Worm (Caenorhabditis elegans): ENCODE measurements around the gene C02F4.5.

C02F4.5 gene

ce11 chrIV:10546589-10547136, 22.7 kb upstream of the C02F4.5 start, which contains the start of gene zim-1:
TSS of gene zim-1 (plus strand) at chrIV:10547086.
- TF ChIP-seq snpc-4 (tag; optimal IDR thresholded peaks at IDR 0.05) (no peak), mdl-1 (tag; optimal IDR thresholded peaks at IDR 0.05) (no peak), egl-27 (tag; optimal IDR thresholded peaks at IDR 0.05) (no peak), fos-1 (tag; optimal IDR thresholded peaks at IDR 0.05) (no peak), alr-1 (tag; optimal IDR thresholded peaks at IDR 0.05) (no peak), lsy-2 (tag; optimal IDR thresholded peaks at IDR 0.05) (no peak), Y55F3AM.14 (GFP tag; optimal IDR thresholded peaks at IDR 0.05) (no peak), zag-1 (tag; optimal IDR thresholded peaks at IDR 0.05) (no peak), elt-3 (tag; optimal IDR thresholded peaks at IDR 0.05) (no peak), crh-2 (tag; optimal IDR thresholded peaks at IDR 0.05) (no peak), peb-1 (tag; optimal IDR thresholded peaks at IDR 0.05) (no peak), blmp-1 (tag; optimal IDR thresholded peaks at IDR 0.05; ENCODE audit: insufficient read depth) (no peak), nhr-11 (tag; optimal IDR thresholded peaks at IDR 0.05) (no peak), unc-39 (tag; optimal IDR thresholded peaks at IDR 0.05) (no peak), unc-62 (GFP tag; optimal IDR thresholded peaks at IDR 0.05) (no peak), sem-4 (tag; optimal IDR thresholded peaks at IDR 0.05) (no peak), ztf-11 (tag; optimal IDR thresholded peaks at IDR 0.05) (no peak), R02D3.7 (tag; optimal IDR thresholded peaks at IDR 0.05) (no peak)

- no peak for TF ChIP-seq aly-2 (tag; optimal IDR thresholded peaks at IDR 0.05)
- TF ChIP-seq ceh-82 (tag; optimal IDR thresholded peaks at IDR 0.05): no peak
- TF ChIP-seq nhr-25 (tag; optimal IDR thresholded peaks at IDR 0.05): no peak
- TF ChIP-seq mdl-1 (tag; optimal IDR thresholded peaks at IDR 0.05): no peak
- no peak for TF ChIP-seq nhr-77 (tag; optimal IDR thresholded peaks at IDR 0.05)
- no peak for TF ChIP-seq blmp-1 (tag; optimal IDR thresholded peaks at IDR 0.05; ENCODE audit: insufficient read depth)
- TF ChIP-seq mab-5 (tag; optimal IDR thresholded peaks at IDR 0.05): no peak
- TF ChIP-seq R02D3.7 (tag; optimal IDR thresholded peaks at IDR 0.05): no peak
- TF ChIP-seq elt-3 (tag; optimal IDR thresholded peaks at IDR 0.05): no peak
- TF ChIP-seq lin-39 (tag; optimal IDR thresholded peaks at IDR 0.05): no peak
- no peak for TF ChIP-seq elt-1 (tag; optimal IDR thresholded peaks at IDR 0.05)
- no peak for TF ChIP-seq nhr-11 (tag; optimal IDR thresholded peaks at IDR 0.05)
- no peak for TF ChIP-seq nhr-23 (tag; optimal IDR thresholded peaks at IDR 0.05)
- no peak for TF ChIP-seq nhr-237 (tag; optimal IDR thresholded peaks at IDR 0.05)
- no peak for TF ChIP-seq ztf-1 (GFP tag; conservative IDR thresholded peaks at IDR 0.05)
- no peak for TF ChIP-seq fos-1 (tag; optimal IDR thresholded peaks at IDR 0.05)
- no peak for TF ChIP-seq unc-55 (GFP tag; optimal IDR thresholded peaks at IDR 0.05)
Observed at ce11 chrIV:10545038-10545437, 21.1 kb upstream of the C02F4.5 start, which contains the start of gene T07G12.5. TSS of gene T07G12.5 (minus strand) at chrIV:10545138.

ce11 chrIV:10543361-10543760, 19.4 kb upstream of the C02F4.5 start:
- no peak for TF ChIP-seq unc-62 (GFP tag; optimal IDR thresholded peaks at IDR 0.05)
- peak; percentile 40 for TF ChIP-seq gmeb-1 (tag; optimal IDR thresholded peaks at IDR 0.05)
- peak; percentile 40 for TF ChIP-seq fos-1 (tag; optimal IDR thresholded peaks at IDR 0.05)
- peak; percentile 79 for TF ChIP-seq sma-9 (GFP tag; optimal IDR thresholded peaks at IDR 0.05)
- TF ChIP-seq sma-9 (tag; optimal IDR thresholded peaks at IDR 0.05): no peak

ce11 chrIV:10542283-10542682, 18.3 kb upstream of the C02F4.5 start:
- no peak for TF ChIP-seq unc-55 (GFP tag; optimal IDR thresholded peaks at IDR 0.05)
- no peak for TF ChIP-seq nhr-23 (tag; optimal IDR thresholded peaks at IDR 0.05)
- TF ChIP-seq skn-1 (tag; optimal IDR thresholded peaks at IDR 0.05): no peak
- TF ChIP-seq R02D3.7 (tag; optimal IDR thresholded peaks at IDR 0.05): no peak
- TF ChIP-seq mdl-1 (tag; optimal IDR thresholded peaks at IDR 0.05): no peak
- TF ChIP-seq ceh-82 (tag; optimal IDR thresholded peaks at IDR 0.05): no peak
- TF ChIP-seq sma-9 (GFP tag; optimal IDR thresholded peaks at IDR 0.05): no peak
- TF ChIP-seq sma-9 (tag; optimal IDR thresholded peaks at IDR 0.05): no peak
- TF ChIP-seq nhr-21 (tag; optimal IDR thresholded peaks at IDR 0.05): no peak

ce11 chrIV:10538584-10538983, 14.6 kb upstream of the C02F4.5 start, which contains the start of gene T07G12.4:
TSS of gene T07G12.4 (minus strand) at chrIV:10538684.
- TF ChIP-seq gmeb-1 (tag; optimal IDR thresholded peaks at IDR 0.05) (no peak), unc-62 (GFP tag; optimal IDR thresholded peaks at IDR 0.05) (no peak), sem-4 (tag; optimal IDR thresholded peaks at IDR 0.05) (no peak), sma-3 (GFP tag; optimal IDR thresholded peaks at IDR 0.05) (no peak), unc-39 (tag; optimal IDR thresholded peaks at IDR 0.05) (no peak), nhr-12 (tag; optimal IDR thresholded peaks at IDR 0.05) (no peak), egl-27 (tag; optimal IDR thresholded peaks at IDR 0.05) (no peak), sma-9 (GFP tag; optimal IDR thresholded peaks at IDR 0.05) (no peak), sma-9 (tag; optimal IDR thresholded peaks at IDR 0.05) (no peak), fos-1 (tag; optimal IDR thresholded peaks at IDR 0.05) (no peak), aly-2 (tag; optimal IDR thresholded peaks at IDR 0.05) (no peak), blmp-1 (tag; optimal IDR thresholded peaks at IDR 0.05; ENCODE audit: insufficient read depth) (no peak), ztf-1 (GFP tag; conservative IDR thresholded peaks at IDR 0.05) (no peak), ama-1 (optimal IDR thresholded peaks at IDR 0.05) (no peak), elt-3 (tag; optimal IDR thresholded peaks at IDR 0.05) (no peak), nhr-23 (tag; optimal IDR thresholded peaks at IDR 0.05) (no peak)

Data from whole organism, L2 larva.